Fruit fly (Drosophila melanogaster) whole organism, embryonic: ENCODE measurements around the gene mRpS31.

Source experiments
- Aef1 ChIP-seq: fragments of 200-800 bp; sonication (Bioruptor generic); IDR thresholded peaks from 3 replicates; pipeline ENCODE4 v1.3.6; 2022; ENCODE audit warnings: missing biosample characterization, missing genetic modification characterization
- B-H1 ChIP-seq: fragments of 200-800 bp; sonication (Bioruptor generic); IDR thresholded peaks from 3 replicates; pipeline ENCODE4 v1.3.6; 2022; ENCODE audit warnings: missing biosample characterization, missing genetic modification characterization
- Bteb2 ChIP-seq: fragments of 200-800 bp; sonication (Bioruptor generic); optimal IDR thresholded peaks from 2 replicates; lab custom pipeline; 2016; ENCODE audit warnings: missing biosample characterization, missing genetic modification characterization
- CG10321 ChIP-seq: fragments of 200-800 bp; sonication (Bioruptor generic); IDR thresholded peaks from 2 replicates; pipeline ENCODE4 v1.3.6; 2022; ENCODE audit warnings: missing biosample characterization, missing genetic modification characterization
- CG11695 ChIP-seq: fragments of 200-800 bp; sonication (Bioruptor generic); IDR thresholded peaks from 3 replicates; pipeline ENCODE4 v1.3.6; 2022; ENCODE audit warnings: missing biosample characterization, missing genetic modification characterization
- CG15601 ChIP-seq: fragments of 200-800 bp; sonication (Bioruptor generic); optimal IDR thresholded peaks from 3 replicates; lab custom pipeline; 2019; ENCODE audit warnings: missing biosample characterization, mild to moderate bottlenecking, missing genetic modification characterization, moderate library complexity
- CG15696 ChIP-seq: fragments of 200-800 bp; sonication (Bioruptor generic); optimal IDR thresholded peaks from 2 replicates; lab custom pipeline; 2019; ENCODE audit warnings: missing biosample characterization, mild to moderate bottlenecking, missing genetic modification characterization, moderate library complexity
- CG16815 ChIP-seq: fragments of 200-800 bp; sonication (Bioruptor generic); optimal IDR thresholded peaks from 3 replicates; lab custom pipeline; 2017; ENCODE audit warnings: missing biosample characterization, mild to moderate bottlenecking, missing genetic modification characterization
- CG16863 ChIP-seq: fragments of 200-800 bp; sonication (Bioruptor generic); optimal IDR thresholded peaks from 3 replicates; lab custom pipeline; 2016; ENCODE audit warnings: missing biosample characterization, missing genetic modification characterization
- CG17328 ChIP-seq: fragments of 200-800 bp; sonication (Bioruptor generic); IDR thresholded peaks from 2 replicates; pipeline ENCODE4 v1.3.6; 2022; ENCODE audit warnings: missing biosample characterization, missing genetic modification characterization
- CG18476 ChIP-seq: fragments of 200-800 bp; sonication (Bioruptor generic); optimal IDR thresholded peaks from 2 replicates; lab custom pipeline; 2016; ENCODE audit warnings: missing biosample characterization, mild to moderate bottlenecking, missing genetic modification characterization
- CG5953 ChIP-seq: fragments of 200-800 bp; sonication (Bioruptor generic); IDR thresholded peaks from 2 replicates; pipeline ENCODE4 v1.3.6; 2022; ENCODE audit warnings: missing biosample characterization, missing genetic modification characterization
- CG6175 ChIP-seq: fragments of 200-800 bp; sonication (Bioruptor generic); IDR thresholded peaks from 3 replicates; pipeline ENCODE4 v1.3.6; 2022; ENCODE audit warnings: missing biosample characterization, missing genetic modification characterization
- CG7987 ChIP-seq: fragments of 200-800 bp; sonication (Bioruptor generic); optimal IDR thresholded peaks from 2 replicates; lab custom pipeline; 2018; ENCODE audit warnings: missing biosample characterization, mild to moderate bottlenecking, missing genetic modification characterization, moderate library complexity
- CG9817 ChIP-seq: fragments of 200-800 bp; sonication (Bioruptor generic); optimal IDR thresholded peaks from 2 replicates; lab custom pipeline; 2018; ENCODE audit warnings: missing biosample characterization, mild to moderate bottlenecking, missing genetic modification characterization, moderate library complexity
- Dbx ChIP-seq: fragments of 200-800 bp; sonication (Bioruptor generic); IDR thresholded peaks from 3 replicates; pipeline ENCODE4 v1.3.6; 2022; ENCODE audit warnings: missing biosample characterization, missing genetic modification characterization
- Deaf1 ChIP-seq: fragments of 200-800 bp; optimal IDR thresholded peaks from 3 replicates; lab custom pipeline; 2019; ENCODE audit warnings: missing biosample characterization, mild to moderate bottlenecking, missing genetic modification characterization, moderate library complexity
- Ets97D ChIP-seq: fragments of 200-800 bp; sonication (Bioruptor generic); optimal IDR thresholded peaks from 3 replicates; lab custom pipeline; 2016; ENCODE audit warnings: missing biosample characterization, missing genetic modification characterization
- HmgZ ChIP-seq: fragments of 200-800 bp; sonication (Bioruptor generic); optimal IDR thresholded peaks from 2 replicates; lab custom pipeline; 2018; ENCODE audit warnings: missing biosample characterization, mild to moderate bottlenecking, missing genetic modification characterization
- Lhr ChIP-seq: fragments of 200-800 bp; sonication (Bioruptor generic); optimal IDR thresholded peaks from 3 replicates; lab custom pipeline; 2017; ENCODE audit warnings: mild to moderate bottlenecking, missing biosample characterization, missing genetic modification reagents, missing genetic modification characterization
- MESR4 ChIP-seq: fragments of 200-800 bp; sonication (Bioruptor generic); optimal IDR thresholded peaks from 2 replicates; lab custom pipeline; 2018; ENCODE audit warnings: missing biosample characterization, mild to moderate bottlenecking, missing genetic modification characterization, moderate library complexity
- NC2α ChIP-seq: fragments of 200-800 bp; sonication (Bioruptor generic); optimal IDR thresholded peaks from 2 replicates; lab custom pipeline; 2016; ENCODE audit warnings: missing biosample characterization, missing genetic modification characterization
- NC2β ChIP-seq: fragments of 200-800 bp; sonication (Bioruptor generic); optimal IDR thresholded peaks from 2 replicates; lab custom pipeline; 2016; ENCODE audit warnings: missing biosample characterization, missing genetic modification characterization
- NK7.1 ChIP-seq: fragments of 200-800 bp; sonication (Bioruptor generic); optimal IDR thresholded peaks from 3 replicates; lab custom pipeline; 2016; ENCODE audit warnings: missing biosample characterization, missing genetic modification characterization
- Sox100B ChIP-seq: fragments of 200-800 bp; sonication (Bioruptor generic); optimal IDR thresholded peaks from 3 replicates; lab custom pipeline; 2018; ENCODE audit warnings: missing biosample characterization, mild to moderate bottlenecking, missing genetic modification characterization
- Stat92E ChIP-seq, 3 experiments: fragments of >200 bp in 2 of 3; fragments of 200-800 bp in 1 of 3; sonication (Bioruptor generic) in 1 of 3; optimal IDR thresholded peaks; 2 replicates each; lab custom pipeline; 2017 to 2019; ENCODE audit warnings: missing biosample characterization in 3 of 3, missing genetic modification characterization in 3 of 3, mild to moderate bottlenecking in 1 of 3, moderate library complexity in 1 of 3
- Tbp ChIP-seq: fragments of >200 bp; optimal IDR thresholded peaks from 2 replicates; lab custom pipeline; 2018; ENCODE audit warnings: missing biosample characterization, missing genetic modification characterization
- abd-A ChIP-seq: fragments of 200-800 bp; sonication (Bioruptor generic); optimal IDR thresholded peaks from 3 replicates; lab custom pipeline; 2019; ENCODE audit warnings: missing biosample characterization, mild to moderate bottlenecking, missing genetic modification characterization, moderate library complexity
- ash1 ChIP-seq: fragments of 200-800 bp; sonication (Bioruptor generic); optimal IDR thresholded peaks from 2 replicates; lab custom pipeline; 2018; ENCODE audit warnings: missing biosample characterization, mild to moderate bottlenecking, missing genetic modification characterization
- cad ChIP-seq: fragments of >200 bp; optimal IDR thresholded peaks from 2 replicates; lab custom pipeline; 2017; ENCODE audit warnings: missing biosample characterization, missing genetic modification characterization
- caup ChIP-seq: fragments of 200-800 bp; sonication (Bioruptor generic); optimal IDR thresholded peaks from 3 replicates; lab custom pipeline; 2017; ENCODE audit warnings: missing biosample characterization, mild to moderate bottlenecking, missing genetic modification characterization, moderate library complexity; ENCODE audit not compliant: severe bottlenecking
- dm ChIP-seq: fragments of 200-800 bp; sonication (Bioruptor generic); optimal IDR thresholded peaks from 3 replicates; lab custom pipeline; 2016; ENCODE audit warnings: missing biosample characterization, missing genetic modification characterization
- gem ChIP-seq: fragments of 200-800 bp; sonication (Bioruptor generic); optimal IDR thresholded peaks from 2 replicates; lab custom pipeline; 2019; ENCODE audit warnings: missing biosample characterization, mild to moderate bottlenecking, missing genetic modification characterization, moderate library complexity
- jing ChIP-seq: fragments of 200-800 bp; sonication (Bioruptor generic); optimal IDR thresholded peaks from 2 replicates; lab custom pipeline; 2018; ENCODE audit warnings: missing biosample characterization, mild to moderate bottlenecking, missing genetic modification characterization
- lilli ChIP-seq: fragments of 200-800 bp; sonication (Bioruptor generic); optimal IDR thresholded peaks from 3 replicates; lab custom pipeline; 2016; ENCODE audit warnings: missing biosample characterization, missing genetic modification characterization
- mirr ChIP-seq: fragments of 200-800 bp; sonication (Bioruptor generic); optimal IDR thresholded peaks from 3 replicates; lab custom pipeline; 2018; ENCODE audit warnings: missing biosample characterization, mild to moderate bottlenecking, missing genetic modification characterization
- pfk ChIP-seq: fragments of 200-800 bp; sonication (Bioruptor generic); optimal IDR thresholded peaks from 2 replicates; lab custom pipeline; 2018; ENCODE audit warnings: missing biosample characterization, mild to moderate bottlenecking, missing genetic modification characterization, moderate library complexity
- pho ChIP-seq: fragments of 200-800 bp; sonication (Bioruptor generic); optimal IDR thresholded peaks from 2 replicates; lab custom pipeline; 2016; ENCODE audit warnings: missing biosample characterization, missing genetic modification characterization
- pzg ChIP-seq: fragments of 200-800 bp; sonication (Bioruptor generic); optimal IDR thresholded peaks from 3 replicates; lab custom pipeline; 2018; ENCODE audit warnings: missing biosample characterization, mild to moderate bottlenecking, missing genetic modification characterization, moderate library complexity
- repo ChIP-seq: fragments of 200-800 bp; sonication (Bioruptor generic); optimal IDR thresholded peaks from 2 replicates; lab custom pipeline; 2016; ENCODE audit warnings: missing biosample characterization, missing genetic modification characterization
- salm ChIP-seq: fragments of 200-800 bp; sonication (Bioruptor generic); optimal IDR thresholded peaks from 2 replicates; lab custom pipeline; 2018; ENCODE audit warnings: missing biosample characterization, mild to moderate bottlenecking, missing genetic modification characterization
- shn ChIP-seq: fragments of 200-800 bp; sonication (Bioruptor generic); optimal IDR thresholded peaks from 3 replicates; lab custom pipeline; 2016; ENCODE audit warnings: missing biosample characterization, missing genetic modification characterization
- so ChIP-seq: fragments of 200-800 bp; sonication (Bioruptor generic); IDR thresholded peaks from 3 replicates; pipeline ENCODE4 v1.3.6; 2022; ENCODE audit warnings: missing biosample characterization, missing genetic modification characterization
- stc ChIP-seq: fragments of 200-800 bp; sonication (Bioruptor generic); IDR thresholded peaks from 2 replicates; pipeline ENCODE4 v1.3.6; 2022; ENCODE audit warnings: missing biosample characterization, missing genetic modification characterization
- stwl ChIP-seq: fragments of 200-800 bp; sonication (Bioruptor generic); optimal IDR thresholded peaks from 3 replicates; lab custom pipeline; 2018; ENCODE audit warnings: missing biosample characterization, mild to moderate bottlenecking, missing genetic modification characterization, moderate library complexity
- tap ChIP-seq: fragments of 200-800 bp; optimal IDR thresholded peaks from 3 replicates; lab custom pipeline; 2019; ENCODE audit warnings: missing biosample characterization, mild to moderate bottlenecking, missing genetic modification characterization, moderate library complexity
- tna ChIP-seq: fragments of 200-800 bp; sonication (Bioruptor generic); IDR thresholded peaks from 2 replicates; pipeline ENCODE4 v1.3.6; 2022; ENCODE audit warnings: missing biosample characterization, missing genetic modification characterization; ENCODE audit not compliant: partially characterized antibody
- trem ChIP-seq: fragments of 200-800 bp; optimal IDR thresholded peaks from 3 replicates; lab custom pipeline; 2019; ENCODE audit warnings: missing biosample characterization, mild to moderate bottlenecking, missing genetic modification characterization, moderate library complexity
- zfh2 ChIP-seq: fragments of 200-800 bp; sonication (Bioruptor generic); optimal IDR thresholded peaks from 2 replicates; lab custom pipeline; 2016; ENCODE audit warnings: missing biosample characterization, missing genetic modification characterization

Gene mRpS31

DNA sequence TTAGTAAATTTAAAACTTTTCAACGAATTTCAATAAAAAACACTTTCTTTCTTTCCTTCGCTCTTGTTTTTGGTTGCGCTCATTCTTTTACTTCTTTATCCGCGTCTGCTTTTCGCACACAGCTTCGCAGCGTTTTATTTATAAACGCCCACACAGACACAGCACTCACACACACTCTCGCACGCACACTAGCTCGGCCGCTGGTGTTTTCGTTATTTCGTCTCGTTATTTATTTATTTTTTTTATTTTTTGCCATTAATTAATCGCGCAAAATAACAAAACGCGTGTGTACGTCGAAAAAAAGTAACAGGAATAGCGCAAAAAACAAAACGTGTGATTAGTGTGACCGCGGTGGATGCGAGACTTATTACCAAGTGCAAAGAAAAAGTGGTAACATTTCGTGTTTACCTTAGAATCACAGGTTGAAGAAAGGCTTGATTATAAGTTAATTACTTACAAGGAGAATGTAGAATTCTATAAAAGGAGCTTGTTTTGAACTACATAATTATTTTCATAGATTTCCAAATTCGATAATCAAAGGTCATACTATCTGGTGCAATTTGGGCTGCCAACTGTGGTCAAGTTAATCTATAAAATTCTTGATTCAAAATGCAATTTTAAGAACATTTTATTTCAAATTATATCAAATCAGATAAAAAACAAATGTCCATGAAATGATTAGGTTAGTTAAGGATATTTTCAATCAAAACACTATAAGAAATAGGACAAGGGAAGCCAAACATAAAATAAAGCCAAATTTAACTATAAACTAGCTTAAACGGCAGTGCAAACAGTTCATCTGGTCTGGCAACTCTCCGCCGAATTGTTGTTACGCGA lies at the start of gene mRpS31, which contains the start of gene hzg (continued):
- TF ChIP-seq pzg (GFP tag; lab: Kevin White, UChicago) (peak; percentile 61), CG15696 (tag; lab: Kevin White, UChicago) (peak; percentile 52), Ets97D (peak; percentile 56), lilli (GFP tag; lab: Kevin White, UChicago) (peak; percentile 72), Aef1 (no peak), CG16863 (peak; percentile 60), Deaf1 (tag; lab: Kevin White, UChicago) (peak; percentile 25), NC2β (GFP tag; lab: Kevin White, UChicago) (peak; percentile 6), Stat92E (GFP tag; optimal IDR thresholded peaks at IDR 0.05; lab: Kevin White, UChicago) (no peak), jing (GFP tag; lab: Kevin White, UChicago) (no peak), ash1 (no peak), B-H1 (GFP tag; lab: Robert Waterston, UW) (no peak), CG11695 (no peak), so (GFP tag; lab: Robert Waterston, UW) (no peak), CG16815 (GFP tag; lab: Kevin White, UChicago) (peak; percentile 2), dm (peak; percentile 38), stc (GFP tag; lab: Robert Waterston, UW) (no peak), caup (GFP tag; lab: Kevin White, UChicago) (no peak), Tbp (GFP tag; lab: Kevin White, UChicago) (no peak), Lhr (GFP tag; lab: Kevin White, UChicago) (peak; percentile 55), tap (tag; lab: Kevin White, UChicago) (peak; percentile 22), gem (tag; lab: Kevin White, UChicago) (peak; percentile 77), zfh2 (GFP tag; lab: Kevin White, UChicago) (peak; percentile 60), MESR4 (GFP tag; lab: Kevin White, UChicago) (peak; percentile 63), tna (GFP tag; lab: Robert Waterston, UW) (no peak), NC2α (GFP tag; lab: Kevin White, UChicago) (no peak), CG9817 (tag; lab: Kevin White, UChicago) (peak; percentile 67), salm (no peak), CG7987 (GFP tag; lab: Kevin White, UChicago) (no peak), abd-A (tag; lab: Kevin White, UChicago) (peak; percentile 37), NK7.1 (no peak), trem (tag; lab: Kevin White, UChicago) (peak; percentile 99), shn (GFP tag; lab: Kevin White, UChicago) (peak; percentile 46), Sox100B (peak; percentile 40), mirr (GFP tag; lab: Kevin White, UChicago) (no peak), pho (GFP tag; lab: Kevin White, UChicago) (peak; percentile 60), HmgZ (tag; lab: Kevin White, UChicago) (peak; percentile 47), CG15601 (tag; lab: Kevin White, UChicago) (peak; percentile 20), repo (GFP tag; lab: Kevin White, UChicago) (peak; percentile 13), CG10321 (GFP tag; lab: Robert Waterston, UW) (no peak), CG5953 (GFP tag; lab: Robert Waterston, UW) (no peak), pfk (GFP tag; lab: Kevin White, UChicago) (no peak), CG6175 (GFP tag; lab: Robert Waterston, UW) (no peak), Dbx (GFP tag; lab: Robert Waterston, UW) (peak; percentile 19; the same call in 1 of the 3 replicates), stwl (tag; lab: Kevin White, UChicago) (peak; percentile 37), CG17328 (GFP tag; lab: Robert Waterston, UW) (no peak), Bteb2 (GFP tag; lab: Kevin White, UChicago) (peak; percentile 27), cad (no peak), CG18476 (GFP tag; lab: Kevin White, UChicago) (peak; percentile 61)
